Fruit fly (Drosophila melanogaster) whole organism, pupa: ENCODE measurements around the gene Hsc20.

Experiments used
- CG10348 ChIP-seq: fragments of 200-800 bp; sonication (Bioruptor generic); IDR thresholded peaks from 2 replicates; pipeline ENCODE4 v1.3.6; 2022; ENCODE audit warnings: missing biosample characterization, missing genetic modification characterization
- CG12605 ChIP-seq: fragments of 200-800 bp; sonication (Bioruptor generic); IDR thresholded peaks from 2 replicates; pipeline ENCODE4 v1.3.6; 2022; ENCODE audit warnings: missing biosample characterization, missing genetic modification characterization
- CG13204 ChIP-seq: fragments of 200-800 bp; sonication (Bioruptor generic); optimal IDR thresholded peaks from 2 replicates; lab custom pipeline; 2018; ENCODE audit warnings: missing biosample characterization, mild to moderate bottlenecking, missing genetic modification characterization, moderate library complexity
- CG14655 ChIP-seq: fragments of 200-800 bp; sonication (Bioruptor generic); optimal IDR thresholded peaks from 3 replicates; lab custom pipeline; 2017; ENCODE audit warnings: mild to moderate bottlenecking, missing biosample characterization, missing genetic modification reagents, missing genetic modification characterization
- CG15710 ChIP-seq: fragments of 200-800 bp; sonication (Bioruptor generic); optimal IDR thresholded peaks from 2 replicates; lab custom pipeline; 2018; ENCODE audit warnings: missing biosample characterization, mild to moderate bottlenecking, missing genetic modification characterization, moderate library complexity
- CG17806 ChIP-seq: fragments of 200-800 bp; sonication (Bioruptor generic); optimal IDR thresholded peaks from 2 replicates; lab custom pipeline; 2018; ENCODE audit warnings: missing biosample characterization, mild to moderate bottlenecking, missing genetic modification characterization, moderate library complexity
- CG32121 ChIP-seq: fragments of 200-800 bp; sonication (Bioruptor generic); IDR thresholded peaks from 2 replicates; pipeline ENCODE4 v1.3.6; 2022; ENCODE audit warnings: missing biosample characterization, missing genetic modification characterization
- CG34367 ChIP-seq: fragments of 200-800 bp; sonication (Bioruptor generic); optimal IDR thresholded peaks from 2 replicates; lab custom pipeline; 2018; ENCODE audit warnings: missing biosample characterization, mild to moderate bottlenecking, missing genetic modification characterization
- CG4496 ChIP-seq: fragments of 200-800 bp; sonication (Bioruptor generic); IDR thresholded peaks from 3 replicates; pipeline ENCODE4 v1.3.6; 2022; ENCODE audit warnings: missing biosample characterization, missing genetic modification characterization
- CG8159 ChIP-seq: fragments of 200-800 bp; sonication (Bioruptor generic); optimal IDR thresholded peaks from 3 replicates; lab custom pipeline; 2018; ENCODE audit warnings: missing biosample characterization, mild to moderate bottlenecking, missing genetic modification characterization, moderate library complexity
- CG8301 ChIP-seq: fragments of 200-800 bp; sonication (Bioruptor generic); optimal IDR thresholded peaks from 2 replicates; lab custom pipeline; 2018; ENCODE audit warnings: missing biosample characterization, mild to moderate bottlenecking, missing genetic modification characterization
- CG9948 ChIP-seq: fragments of 200-800 bp; sonication (Bioruptor generic); optimal IDR thresholded peaks from 2 replicates; lab custom pipeline; 2018; ENCODE audit warnings: missing biosample characterization, mild to moderate bottlenecking, missing genetic modification characterization, moderate library complexity
- D1 ChIP-seq: fragments of 200-800 bp; sonication (Bioruptor generic); optimal IDR thresholded peaks from 2 replicates; lab custom pipeline; 2018; ENCODE audit warnings: missing biosample characterization, mild to moderate bottlenecking, missing genetic modification characterization, moderate library complexity
- EcR ChIP-seq: fragments of 200-800 bp; sonication (Bioruptor generic); optimal IDR thresholded peaks from 3 replicates; lab custom pipeline; 2019; ENCODE audit warnings: missing biosample characterization, missing genetic modification characterization, mild to moderate bottlenecking, moderate library complexity, missing genetic modification reagents
- Ets98B ChIP-seq: fragments of 200-800 bp; sonication (Bioruptor generic); IDR thresholded peaks from 2 replicates; pipeline ENCODE4 v1.3.6; 2022; ENCODE audit warnings: missing biosample characterization, missing genetic modification characterization
- Pif1A ChIP-seq: fragments of 200-800 bp; sonication (Bioruptor generic); optimal IDR thresholded peaks from 3 replicates; lab custom pipeline; 2016; ENCODE audit warnings: missing biosample characterization, missing genetic modification characterization
- Pif1B ChIP-seq: fragments of 200-800 bp; sonication (Bioruptor generic); optimal IDR thresholded peaks from 3 replicates; lab custom pipeline; 2016; ENCODE audit warnings: missing biosample characterization, missing genetic modification characterization
- Snoo ChIP-seq: fragments of 200-800 bp; sonication (Bioruptor generic); optimal IDR thresholded peaks from 3 replicates; lab custom pipeline; 2017; ENCODE audit warnings: missing biosample characterization, mild to moderate bottlenecking, missing genetic modification characterization, inconsistent platforms
- fd96Ca ChIP-seq: fragments of 200-800 bp; sonication (Bioruptor generic); IDR thresholded peaks from 3 replicates; pipeline ENCODE4 v1.3.6; 2022; ENCODE audit warnings: missing biosample characterization, missing genetic modification characterization
- gl ChIP-seq: fragments of 200-800 bp; sonication (Bioruptor generic); optimal IDR thresholded peaks from 2 replicates; lab custom pipeline; 2018; ENCODE audit warnings: missing biosample characterization, mild to moderate bottlenecking, missing genetic modification characterization
- rn ChIP-seq: fragments of 200-800 bp; sonication (Bioruptor generic); IDR thresholded peaks from 2 replicates; pipeline ENCODE4 v1.3.6; 2022; ENCODE audit warnings: missing biosample characterization, missing genetic modification characterization

The Hsc20 gene

dm6 chr3L:16211936-16212287 is 21.0 kb upstream of the Hsc20 start:
- TF ChIP-seq CG10348 (GFP tag; lab: Robert Waterston, UW) (no peak), CG9948 (tag; lab: Kevin White, UChicago) (peak; percentile 42), CG13204 (GFP tag; lab: Kevin White, UChicago) (no peak), Pif1B (no peak), CG34367 (tag; lab: Kevin White, UChicago) (no peak), gl (tag; lab: Kevin White, UChicago) (no peak), CG14655 (GFP tag; lab: Kevin White, UChicago) (peak; percentile 21), CG15710 (tag; lab: Kevin White, UChicago) (peak; percentile 68), CG17806 (peak; percentile 10), EcR (GFP tag; lab: Kevin White, UChicago) (no peak), Snoo (tag; lab: Kevin White, UChicago) (no peak), CG8159 (tag; lab: Kevin White, UChicago) (peak; percentile 77), CG4496 (GFP tag; lab: Robert Waterston, UW) (no peak), D1 (tag; lab: Kevin White, UChicago) (no peak), CG8301 (no peak)

- TF ChIP-seq CG13204 (GFP tag; lab: Kevin White, UChicago): peak; percentile 46
- peak; percentile 43 for TF ChIP-seq EcR (GFP tag; lab: Kevin White, UChicago)
- TF ChIP-seq Ets98B: peak; percentile 6; the same call in 1 of the 2 replicates
- no peak for TF ChIP-seq CG8159 (tag; lab: Kevin White, UChicago)
Measured at dm6 chr3L:16213201-16213600, 19.7 kb upstream of the Hsc20 start.

- TF ChIP-seq fd96Ca (GFP tag; lab: Robert Waterston, UW): peak; percentile 65; the same call in 2 of the 3 replicates
- no peak for TF ChIP-seq rn (GFP tag; lab: Robert Waterston, UW)
- peak; percentile 40 for TF ChIP-seq gl (tag; lab: Kevin White, UChicago)
- TF ChIP-seq CG13204 (GFP tag; lab: Kevin White, UChicago): peak; percentile 79
- peak; percentile 55 for TF ChIP-seq Ets98B
- TF ChIP-seq CG32121 (GFP tag; lab: Robert Waterston, UW): peak; percentile 64
- TF ChIP-seq CG34367 (tag; lab: Kevin White, UChicago): no peak
- peak; percentile 36 for TF ChIP-seq CG15710 (tag; lab: Kevin White, UChicago)
- TF ChIP-seq CG9948 (tag; lab: Kevin White, UChicago): peak; percentile 38
- peak; percentile 26 for TF ChIP-seq CG14655 (GFP tag; lab: Kevin White, UChicago)
- TF ChIP-seq Snoo (tag; lab: Kevin White, UChicago): peak; percentile 37
- no peak for TF ChIP-seq Pif1A (GFP tag; lab: Kevin White, UChicago)
- peak; percentile 43 for TF ChIP-seq CG8159 (tag; lab: Kevin White, UChicago)
- peak; percentile 64 for TF ChIP-seq EcR (GFP tag; lab: Kevin White, UChicago)
- TF ChIP-seq CG4496 (GFP tag; lab: Robert Waterston, UW): peak; percentile 42; the same call in 1 of the 3 replicates
- TF ChIP-seq CG17806: peak; percentile 41
- TF ChIP-seq, all 21 proteins: peak for 13
Measured at dm6 chr3L:16214533-16215207, 18.3 kb upstream of the Hsc20 start.

- TF ChIP-seq Ets98B (no peak), CG8159 (tag; lab: Kevin White, UChicago) (peak; percentile 36), CG15710 (tag; lab: Kevin White, UChicago) (no peak)
Measured at dm6 chr3L:16215411-16215810, 17.5 kb upstream of the Hsc20 start.

- TF ChIP-seq CG10348 (GFP tag; lab: Robert Waterston, UW) (no peak), CG34367 (tag; lab: Kevin White, UChicago) (no peak), CG12605 (no peak), Snoo (tag; lab: Kevin White, UChicago) (no peak), EcR (GFP tag; lab: Kevin White, UChicago) (no peak), CG14655 (GFP tag; lab: Kevin White, UChicago) (no peak), CG15710 (tag; lab: Kevin White, UChicago) (no peak), CG8159 (tag; lab: Kevin White, UChicago) (no peak), Ets98B (no peak), rn (GFP tag; lab: Robert Waterston, UW) (no peak), CG32121 (GFP tag; lab: Robert Waterston, UW) (no peak), Pif1B (no peak), Pif1A (GFP tag; lab: Kevin White, UChicago) (no peak), CG4496 (GFP tag; lab: Robert Waterston, UW) (no peak), CG8301 (no peak), CG17806 (no peak), gl (tag; lab: Kevin White, UChicago) (no peak), fd96Ca (GFP tag; lab: Robert Waterston, UW) (no peak), CG13204 (GFP tag; lab: Kevin White, UChicago) (no peak)
Measured at dm6 chr3L:16215816-16216215, 17.1 kb upstream of the Hsc20 start.

- TF ChIP-seq EcR (GFP tag; lab: Kevin White, UChicago) (no peak), rn (GFP tag; lab: Robert Waterston, UW) (no peak), CG15710 (tag; lab: Kevin White, UChicago) (no peak), CG8159 (tag; lab: Kevin White, UChicago) (no peak), Snoo (tag; lab: Kevin White, UChicago) (no peak), CG14655 (GFP tag; lab: Kevin White, UChicago) (no peak), CG9948 (tag; lab: Kevin White, UChicago) (no peak), CG10348 (GFP tag; lab: Robert Waterston, UW) (no peak), CG8301 (no peak), CG34367 (tag; lab: Kevin White, UChicago) (no peak), CG32121 (GFP tag; lab: Robert Waterston, UW) (no peak), gl (tag; lab: Kevin White, UChicago) (no peak), CG17806 (no peak), Ets98B (no peak), CG12605 (no peak), D1 (tag; lab: Kevin White, UChicago) (no peak), Pif1A (GFP tag; lab: Kevin White, UChicago) (no peak)
Measured at dm6 chr3L:16217203-16217602, 15.7 kb upstream of the Hsc20 start, which contains the start of gene CG13073. TSS of gene CG13073 (minus strand) at chr3L:16217303.
